Fruit fly (Drosophila melanogaster): ENCODE measurements around the gene btd.

btd gene

dm6 chrX:9650048-9650447 is 43.9 kb upstream of the btd start (continued):
- peak; percentile 49 for TF ChIP-seq CG14710 (tag; optimal IDR thresholded peaks at IDR 0.05)
- peak; percentile 6 for TF ChIP-seq Side (GFP tag; optimal IDR thresholded peaks at IDR 0.05)
- TF ChIP-seq ara (GFP tag; IDR thresholded peaks at IDR 0.05), result peak; percentile 64
- peak; percentile 63; the same call in 1 of the 2 replicates for TF ChIP-seq CG32772 (GFP tag; IDR thresholded peaks at IDR 0.05)
- TF ChIP-seq fd64A (GFP tag; optimal IDR thresholded peaks at IDR 0.05), result no peak
- TF ChIP-seq CG12071 (GFP tag; optimal IDR thresholded peaks at IDR 0.05), result no peak
- no peak for TF ChIP-seq CrebB (tag; optimal IDR thresholded peaks at IDR 0.05)
- TF ChIP-seq D19A (tag; optimal IDR thresholded peaks at IDR 0.05), result peak; percentile 13
- TF ChIP-seq stwl (tag; optimal IDR thresholded peaks at IDR 0.05), result peak; percentile 2
- TF ChIP-seq fd102C (GFP tag; optimal IDR thresholded peaks at IDR 0.05), result no peak
- no peak for TF ChIP-seq CG10462 (GFP tag; optimal IDR thresholded peaks at IDR 0.05)
- no peak for TF ChIP-seq ase (GFP tag; IDR thresholded peaks at IDR 0.05)
- no peak for TF ChIP-seq gro (GFP tag; optimal IDR thresholded peaks at IDR 0.05)
- TF ChIP-seq CG17328 (GFP tag; IDR thresholded peaks at IDR 0.05), result peak; percentile 77
- no peak for TF ChIP-seq Lhr (GFP tag; optimal IDR thresholded peaks at IDR 0.05)
- no peak for TF ChIP-seq oc (tag; optimal IDR thresholded peaks at IDR 0.05)
- TF ChIP-seq CG6689 (GFP tag; IDR thresholded peaks at IDR 0.05), result peak; percentile 57
- TF ChIP-seq CG30403 (GFP tag; optimal IDR thresholded peaks at IDR 0.05), result peak; percentile 41
- TF ChIP-seq CG13894 (tag; optimal IDR thresholded peaks at IDR 0.05), result no peak
- TF ChIP-seq Camta (GFP tag; optimal IDR thresholded peaks at IDR 0.05), result peak; percentile 29
- no peak for TF ChIP-seq wek (GFP tag; optimal IDR thresholded peaks at IDR 0.05)
- no peak for TF ChIP-seq bcd (GFP tag; optimal IDR thresholded peaks at IDR 0.05)
- TF ChIP-seq odd (GFP tag; optimal IDR thresholded peaks at IDR 0.05), result no peak
- TF ChIP-seq CG3407 (GFP tag; optimal IDR thresholded peaks at IDR 0.05), result peak; percentile 39
- TF ChIP-seq H15 (GFP tag; IDR thresholded peaks at IDR 0.05), result peak; percentile 30; the same call in 1 of the 3 replicates
- peak; percentile 66; the same call in 1 of the 3 replicates for TF ChIP-seq otp (GFP tag; IDR thresholded peaks at IDR 0.05)
- TF ChIP-seq CG32532 (GFP tag; IDR thresholded peaks at IDR 0.05), result no peak
- TF ChIP-seq Drgx (GFP tag; IDR thresholded peaks at IDR 0.05), result peak; percentile 90
- TF ChIP-seq zfh1 (GFP tag; IDR thresholded peaks at IDR 0.05), result peak; percentile 69
- peak; percentile 21 for TF ChIP-seq CG17829 (tag; optimal IDR thresholded peaks at IDR 0.05)
- TF ChIP-seq Nf-YB (GFP tag; optimal IDR thresholded peaks at IDR 0.05), result peak; percentile 4
- peak; percentile 62 for TF ChIP-seq Ssrp (tag; optimal IDR thresholded peaks at IDR 0.05)
- peak; percentile 22 for TF ChIP-seq nmo (GFP tag; optimal IDR thresholded peaks at IDR 0.05)
- TF ChIP-seq CG11085 (GFP tag; IDR thresholded peaks at IDR 0.05), result no peak
- TF ChIP-seq Oli (tag; optimal IDR thresholded peaks at IDR 0.05), result peak; percentile 53
- TF ChIP-seq CG15601 (tag; optimal IDR thresholded peaks at IDR 0.05), result peak; percentile 21
- TF ChIP-seq usp (GFP tag; optimal IDR thresholded peaks at IDR 0.05), result no peak

- TF ChIP-seq Deaf1 (tag; optimal IDR thresholded peaks at IDR 0.05) (peak; percentile 66), Nf-YA (GFP tag; IDR thresholded peaks at IDR 0.05) (peak; percentile 95), phol (tag; optimal IDR thresholded peaks at IDR 0.05) (peak; percentile 93), CoRest (tag; optimal IDR thresholded peaks at IDR 0.05) (peak; percentile 91), grn (GFP tag; optimal IDR thresholded peaks at IDR 0.05) (peak; percentile 54), Xrp1 (GFP tag; IDR thresholded peaks at IDR 0.05) (peak; percentile 98), kni (GFP tag; optimal IDR thresholded peaks at IDR 0.05) (peak; percentile 47), CrebB (tag; optimal IDR thresholded peaks at IDR 0.05) (peak; percentile 84), Fer1 (GFP tag; optimal IDR thresholded peaks at IDR 0.05) (peak; percentile 90), B-H1 (GFP tag; IDR thresholded peaks at IDR 0.05) (peak; percentile 94), CTCF (GFP tag; optimal IDR thresholded peaks at IDR 0.05) (peak; percentile 44), pho (GFP tag; optimal IDR thresholded peaks at IDR 0.05) (peak; percentile 85), Dref (GFP tag; IDR thresholded peaks at IDR 0.05) (no peak), z (GFP tag; IDR thresholded peaks at IDR 0.05) (peak; percentile 72; the same call in 1 of the 3 replicates), CG13775 (GFP tag; optimal IDR thresholded peaks at IDR 0.05) (peak; percentile 90), Kr (GFP tag; optimal IDR thresholded peaks at IDR 0.05) (peak; percentile 85)
Observed at dm6 chrX:9650757-9651594, 43.0 kb upstream of the btd start.
